Worm (Caenorhabditis elegans): Measurements from ENCODE around the gene C28H8.7.

DNA sequence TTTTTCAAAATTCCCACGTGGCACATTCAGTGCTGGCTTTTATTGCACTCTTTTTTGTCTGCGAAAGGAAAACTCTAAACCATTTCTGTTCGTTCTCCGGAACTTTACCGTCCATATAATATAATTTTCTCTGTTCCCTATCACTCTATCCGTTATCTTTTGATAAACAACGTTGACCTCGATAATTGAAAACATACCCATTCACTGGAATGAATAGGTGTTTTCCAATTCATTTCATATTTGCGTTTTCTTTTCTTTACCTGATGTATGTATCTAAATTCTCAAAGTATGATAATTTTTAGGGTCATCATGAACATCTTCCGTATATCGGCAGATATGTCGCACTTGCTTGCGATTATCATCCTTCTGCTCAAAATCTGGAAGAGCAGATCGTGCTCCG is 20.0 kb upstream of the C28H8.7 start, which contains the start of gene erd-2.2:
- TF ChIP-seq nhr-12 (tag; optimal IDR thresholded peaks at IDR 0.05) (no peak), mab-5 (tag; optimal IDR thresholded peaks at IDR 0.05) (no peak), blmp-1 (tag; optimal IDR thresholded peaks at IDR 0.05; ENCODE audit: insufficient read depth) (no peak), snpc-4 (tag; optimal IDR thresholded peaks at IDR 0.05) (no peak), R02D3.7 (tag; optimal IDR thresholded peaks at IDR 0.05) (no peak), zag-1 (tag; optimal IDR thresholded peaks at IDR 0.05) (no peak), mdl-1 (tag; optimal IDR thresholded peaks at IDR 0.05) (no peak)

All from whole organism, L2 larva.